Worm (Caenorhabditis elegans): ENCODE data around the gene C35A5.6.

DNA sequence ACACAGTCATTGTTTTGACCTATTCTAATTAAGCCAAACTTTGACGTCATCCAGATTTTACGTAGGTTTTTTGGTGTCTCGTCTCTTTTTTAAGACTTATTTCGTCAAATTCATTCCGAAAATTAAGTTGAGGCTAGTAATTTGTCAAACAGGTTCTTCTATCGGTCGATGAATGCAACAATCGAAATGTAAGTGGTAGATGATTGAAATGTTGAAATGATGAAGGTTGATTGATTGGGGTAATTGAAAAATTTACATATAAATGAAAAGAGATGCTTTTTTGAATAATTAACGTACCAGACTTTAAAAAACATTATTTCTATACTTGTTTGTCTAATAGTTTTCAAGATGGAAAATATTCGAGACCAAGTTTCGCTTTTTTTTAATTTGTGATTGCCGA lies 47.4 kb downstream of the C35A5.6 start:
- TF ChIP-seq cog-1 (tag; optimal IDR thresholded peaks at IDR 0.05) (no peak), ref-1 (GFP tag; conservative IDR thresholded peaks at IDR 0.05) (no peak), ztf-23 (GFP tag; IDR thresholded peaks at IDR 0.05) (no peak), flt-1 (GFP tag; IDR thresholded peaks at IDR 0.05) (no peak)

All from whole organism, midembryonic.